Fruit fly (Drosophila melanogaster): ENCODE measurements around the gene CG9743.

Gene CG9743

DNA sequence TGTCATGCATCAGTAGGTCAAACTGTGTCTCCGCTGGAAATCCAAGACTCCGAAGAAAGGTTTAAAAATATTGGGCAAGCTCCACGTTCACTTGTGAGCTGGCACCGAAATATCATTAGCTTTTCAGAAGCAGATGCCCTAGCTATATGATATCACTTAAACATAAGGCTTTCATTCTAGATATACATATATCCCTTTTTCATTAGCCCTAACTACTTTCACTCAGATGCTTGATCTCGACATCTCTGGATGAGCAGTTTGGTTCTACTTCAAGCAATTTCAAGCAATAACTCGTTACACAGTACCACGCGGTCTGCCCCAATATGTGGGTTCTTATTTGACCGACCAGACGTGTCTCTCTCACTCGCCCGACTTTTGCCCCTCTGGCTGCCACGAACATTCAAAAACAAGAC, 11.3 kb downstream of the CG9743 start (continued):
- TF ChIP-seq CG30431 (GFP tag; optimal IDR thresholded peaks at IDR 0.05) (peak; percentile 23), Trl (optimal IDR thresholded peaks at IDR 0.05) (no peak), Trl (GFP tag; optimal IDR thresholded peaks at IDR 0.05) (peak; percentile 46), vvl (GFP tag; IDR thresholded peaks at IDR 0.05) (no peak; the same call in 1 of the 2 replicates), fd96Cb (tag; optimal IDR thresholded peaks at IDR 0.05) (peak; percentile 16), Dbx (GFP tag; IDR thresholded peaks at IDR 0.05) (no peak), CG10366 (GFP tag; IDR thresholded peaks at IDR 0.05) (no peak), CG13775 (GFP tag; optimal IDR thresholded peaks at IDR 0.05) (no peak), CG4328 (GFP tag; optimal IDR thresholded peaks at IDR 0.05) (no peak), fu2 (GFP tag; optimal IDR thresholded peaks at IDR 0.05) (peak; percentile 13), chinmo (GFP tag; IDR thresholded peaks at IDR 0.05; ENCODE audit: partially characterized antibody) (no peak), corto (GFP tag; optimal IDR thresholded peaks at IDR 0.05) (no peak), CG10565 (GFP tag; optimal IDR thresholded peaks at IDR 0.05) (no peak), lbe (GFP tag; optimal IDR thresholded peaks at IDR 0.05) (no peak), dimm (GFP tag; IDR thresholded peaks at IDR 0.05) (no peak), ewg (GFP tag; optimal IDR thresholded peaks at IDR 0.05) (peak; percentile 31), ssp (GFP tag; IDR thresholded peaks at IDR 0.05) (0 out of 2 replicates have a peak, but pooled peaks have one; percentile 30), abd-A (tag; optimal IDR thresholded peaks at IDR 0.05) (no peak), CG10274 (GFP tag; optimal IDR thresholded peaks at IDR 0.05) (no peak), sisA (GFP tag; IDR thresholded peaks at IDR 0.05) (no peak), salm (tag; optimal IDR thresholded peaks at IDR 0.05) (no peak), gfzf (GFP tag; optimal IDR thresholded peaks at IDR 0.05) (no peak), CG13424 (tag; optimal IDR thresholded peaks at IDR 0.05) (peak; percentile 45), CG10543 (GFP tag; optimal IDR thresholded peaks at IDR 0.05) (no peak), CG8290 (GFP tag; optimal IDR thresholded peaks at IDR 0.05) (no peak), CG8290 (tag; optimal IDR thresholded peaks at IDR 0.05) (no peak), zfh1 (GFP tag; IDR thresholded peaks at IDR 0.05) (peak; percentile 48; the same call in 1 of the 3 replicates), hbn (GFP tag; IDR thresholded peaks at IDR 0.05; ENCODE audit: partially characterized antibody) (no peak), CG10431 (GFP tag; optimal IDR thresholded peaks at IDR 0.05) (no peak), odd (GFP tag; optimal IDR thresholded peaks at IDR 0.05) (no peak), CG4617 (GFP tag; optimal IDR thresholded peaks at IDR 0.05; ENCODE audit: borderline replicate concordance) (no peak), CG7786 (GFP tag; optimal IDR thresholded peaks at IDR 0.05) (peak; percentile 64), Spps (tag; optimal IDR thresholded peaks at IDR 0.05) (no peak), CG12769 (tag; optimal IDR thresholded peaks at IDR 0.05) (no peak), gcm (GFP tag; optimal IDR thresholded peaks at IDR 0.05) (no peak), B-H2 (GFP tag; optimal IDR thresholded peaks at IDR 0.05) (no peak), CG12391 (tag; optimal IDR thresholded peaks at IDR 0.05) (peak; percentile 39), YL-1 (GFP tag; optimal IDR thresholded peaks at IDR 0.05) (no peak), slp2 (GFP tag; optimal IDR thresholded peaks at IDR 0.05) (peak; percentile 54), Mes4 (GFP tag; optimal IDR thresholded peaks at IDR 0.05) (peak; percentile 50), cwo (GFP tag; optimal IDR thresholded peaks at IDR 0.05) (peak; percentile 39), CG11398 (GFP tag; optimal IDR thresholded peaks at IDR 0.05) (no peak), bowl (GFP tag; IDR thresholded peaks at IDR 0.05) (no peak), CG9932 (GFP tag; IDR thresholded peaks at IDR 0.05) (0 out of 2 replicates have a peak, but pooled peaks have one; percentile 1), Hey (tag; optimal IDR thresholded peaks at IDR 0.05) (no peak), sd (tag; optimal IDR thresholded peaks at IDR 0.05) (no peak), ken (GFP tag; IDR thresholded peaks at IDR 0.05) (no peak), pfk (GFP tag; optimal IDR thresholded peaks at IDR 0.05) (no peak), CG11456 (GFP tag; IDR thresholded peaks at IDR 0.05) (no peak), wek (GFP tag; optimal IDR thresholded peaks at IDR 0.05) (no peak), CG15696 (tag; optimal IDR thresholded peaks at IDR 0.05) (no peak), Aef1 (GFP tag; IDR thresholded peaks at IDR 0.05) (no peak)

Data from whole organism, embryonic.